Worm (Caenorhabditis elegans) whole organism, L2 larva: ENCODE data around the gene nphp-4.

Experiments
- ama-1 ChIP-seq: fragments of 150-350 bp; optimal IDR thresholded peaks from 2 replicates; lab custom pipeline; 2018; ENCODE audit warnings: inconsistent platforms
- fos-1 ChIP-seq: fragments of 150-350 bp; optimal IDR thresholded peaks from 2 replicates; lab custom pipeline; 2014; ENCODE audit warnings: missing biosample characterization, missing genetic modification characterization
- mdl-1 ChIP-seq, 2 experiments: fragments of 150-350 bp in 1 of 2; sonication (generic microtip) in 1 of 2; optimal IDR thresholded peaks; 2 replicates each; lab custom pipeline; 2017; ENCODE audit warnings: missing biosample characterization in 2 of 2, missing genetic modification characterization in 2 of 2
- snpc-4 ChIP-seq: fragments of 150-350 bp; optimal IDR thresholded peaks from 2 replicates; lab custom pipeline; 2014; ENCODE audit warnings: missing biosample characterization, missing genetic modification characterization
- unc-39 ChIP-seq: fragments of 150-350 bp; optimal IDR thresholded peaks from 2 replicates; lab custom pipeline; 2014; ENCODE audit warnings: missing biosample characterization, missing genetic modification characterization
- unc-62 ChIP-seq: fragments of 150-350 bp; optimal IDR thresholded peaks from 2 replicates; lab custom pipeline; 2014; ENCODE audit warnings: missing biosample characterization, missing genetic modification reagents, missing genetic modification characterization
- zag-1 ChIP-seq: fragments of 150-350 bp; optimal IDR thresholded peaks from 2 replicates; lab custom pipeline; 2014; ENCODE audit warnings: missing biosample characterization, missing genetic modification characterization
- ztf-11 ChIP-seq: sonication (generic microtip); optimal IDR thresholded peaks from 2 replicates; lab custom pipeline; 2017; ENCODE audit warnings: missing biosample characterization, missing genetic modification characterization

DNA sequence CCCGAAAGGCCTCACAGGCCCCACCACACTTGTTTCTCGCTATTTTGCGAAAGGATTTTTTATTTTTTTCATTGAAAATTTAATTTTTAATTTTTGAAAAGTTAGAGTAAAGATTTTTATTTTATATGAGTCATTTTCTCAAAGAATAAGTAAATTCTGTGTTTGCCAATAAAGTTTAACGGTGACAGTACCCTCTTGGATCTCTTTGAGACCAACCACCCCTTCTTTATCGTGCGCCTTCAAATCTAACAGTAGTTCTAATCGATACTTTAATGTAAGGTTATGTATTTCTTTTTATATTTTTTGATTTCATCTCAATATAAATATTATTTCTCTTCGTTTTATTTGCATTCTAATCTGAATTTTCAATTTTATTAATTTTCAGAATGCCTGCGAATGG is 2.0 kb upstream of the nphp-4 start, which contains the start of gene hmp-1:
- TF ChIP-seq unc-62 (GFP tag; lab: Kevin White, UChicago) (no peak), ztf-11 (tag; lab: Kevin White, UChicago) (no peak), ama-1 (lab: Kevin White, UChicago) (no peak), mdl-1 (tag; optimal IDR thresholded peaks at IDR 0.05; lab: Kevin White, UChicago) (no peak), snpc-4 (tag; lab: Kevin White, UChicago) (no peak), unc-39 (tag; lab: Kevin White, UChicago) (no peak), zag-1 (tag; lab: Kevin White, UChicago) (no peak), fos-1 (tag; lab: Kevin White, UChicago) (no peak)
